Fruit fly (Drosophila melanogaster): ENCODE measurements around the gene CG42359.
A peak's percentile ranks its signal among the peaks of the same experiment; 100 is the strongest.

DNA sequence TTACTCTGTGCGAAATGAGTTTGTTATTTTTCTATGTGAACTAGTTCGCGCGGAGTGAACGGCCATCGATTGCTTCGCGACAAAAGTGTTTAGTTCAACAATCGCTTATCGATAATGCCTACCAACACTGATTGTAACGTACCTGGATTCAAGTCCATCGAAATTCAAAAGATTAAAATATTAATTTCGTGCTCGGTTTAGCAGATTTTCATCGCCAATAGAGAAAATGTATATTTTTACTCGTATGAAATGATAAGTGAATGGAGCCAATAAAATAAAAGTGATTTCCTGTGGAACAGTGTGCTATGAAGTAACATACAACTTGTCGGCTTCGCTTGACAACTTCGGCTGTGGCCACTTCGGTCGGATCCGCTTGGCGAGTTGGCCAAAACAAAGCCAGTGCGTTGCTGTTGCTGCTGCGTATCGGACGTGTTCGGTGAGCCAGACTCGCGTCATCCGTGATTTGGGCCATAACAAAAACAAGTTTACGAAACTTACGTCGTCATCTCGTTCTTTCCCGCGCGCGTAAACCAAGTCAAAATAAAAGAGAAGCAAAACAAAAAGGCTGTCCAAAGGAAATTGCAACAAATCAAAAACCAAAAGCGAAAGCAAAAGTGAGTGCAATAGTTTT lies 18.3 kb upstream of the CG42359 start, which contains the start of the genes CG5555 and myd:
- TF ChIP-seq topi (GFP tag; optimal IDR thresholded peaks at IDR 0.05): peak; percentile 57
- peak; percentile 17 for TF ChIP-seq Lpt (GFP tag; optimal IDR thresholded peaks at IDR 0.05)
- TF ChIP-seq lz (GFP tag; optimal IDR thresholded peaks at IDR 0.05): peak; percentile 66
